Fruit fly (Drosophila melanogaster): ENCODE data around the gene okr.

DNA sequence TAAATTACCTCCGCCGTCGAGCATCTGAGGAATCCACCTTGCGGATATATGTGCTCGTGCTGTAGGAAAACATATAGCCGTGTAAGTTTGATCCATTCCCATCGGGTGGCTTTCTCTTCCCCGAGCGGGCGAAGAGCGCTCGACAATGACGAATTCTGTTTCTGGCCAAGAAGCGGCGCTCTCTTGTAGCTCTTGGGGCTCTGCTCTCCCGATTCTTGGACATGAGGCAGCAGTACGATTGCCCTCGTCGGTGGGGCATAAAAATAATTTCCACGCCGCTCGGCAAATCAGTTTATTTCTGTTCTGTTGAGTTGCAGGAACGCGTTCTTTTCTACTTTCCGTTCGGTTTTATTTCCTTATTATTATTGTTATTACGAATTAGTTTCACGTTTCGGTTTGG is 33.7 kb downstream of the okr start:
- no peak for TF ChIP-seq CG8478 (optimal IDR thresholded peaks at IDR 0.05)
- no peak for TF ChIP-seq CTCF (optimal IDR thresholded peaks at IDR 0.05)

All from S2 (cell line).